Worm (Caenorhabditis elegans): ENCODE measurements around the gene dot-1.4.

Gene dot-1.4

DNA sequence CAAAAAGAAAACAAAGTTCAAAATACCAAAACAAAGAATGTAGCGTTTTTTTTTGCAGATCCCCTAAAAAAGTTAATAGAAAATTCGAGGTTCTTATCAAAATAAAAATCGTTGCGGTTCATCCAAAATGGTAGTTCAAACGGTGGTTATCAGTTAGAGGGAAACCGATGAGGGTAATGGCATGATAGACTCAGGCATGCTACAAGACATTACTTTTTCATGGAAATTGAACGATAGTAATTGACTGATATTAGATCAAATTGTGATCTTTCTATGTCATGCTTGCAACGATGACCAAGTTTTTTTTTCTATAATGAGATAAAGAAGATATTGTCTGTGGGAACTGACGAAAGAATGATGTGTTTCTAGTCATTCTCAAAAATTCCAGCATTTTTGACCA is 33.1 kb upstream of the dot-1.4 start (continued):
- TF ChIP-seq hmg-1.1 (GFP tag; IDR thresholded peaks at IDR 0.05) (no peak), hlh-30 (tag; optimal IDR thresholded peaks at IDR 0.05; ENCODE audit: insufficient read depth) (peak; percentile 15), aha-1 (tag) (peak; percentile 40)

ce11 chrX:11963659-11964058 is 32.2 kb upstream of the dot-1.4 start:
- TF ChIP-seq ceh-20 (GFP tag; IDR thresholded peaks at IDR 0.05) (no peak), aha-1 (tag) (peak; percentile 53)

DNA sequence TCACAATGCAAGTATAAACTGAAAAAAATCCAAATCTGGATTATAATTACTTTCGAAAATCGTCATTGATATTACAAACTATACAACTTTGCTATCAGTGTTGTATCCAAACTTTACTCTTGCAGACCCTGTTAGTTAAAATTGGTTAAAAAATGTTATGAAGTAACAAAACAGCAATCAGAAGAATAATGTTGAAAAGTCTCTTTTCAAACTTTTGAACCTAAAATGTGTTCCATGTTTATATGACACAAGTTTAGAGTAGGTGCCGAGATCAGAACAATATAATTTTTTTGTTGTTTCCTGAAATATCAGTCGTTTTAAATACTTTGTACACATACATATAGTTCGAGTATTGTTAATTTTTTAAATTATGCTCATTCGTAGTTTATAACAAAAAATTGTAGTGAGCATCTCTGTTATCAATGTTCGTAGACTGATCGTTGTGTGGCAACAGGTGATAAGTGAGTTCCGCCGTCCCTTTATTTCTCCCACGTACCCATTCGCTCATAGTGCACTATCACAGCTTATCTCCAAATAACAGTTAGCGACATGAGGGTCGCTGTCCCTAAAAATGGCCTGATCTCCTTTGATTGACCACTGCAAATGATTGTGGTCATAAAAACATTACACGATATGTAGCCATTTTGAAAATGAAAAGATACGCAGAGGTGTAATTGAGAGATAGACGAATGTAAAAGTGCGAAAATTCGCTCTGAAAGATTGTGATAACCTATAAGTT is 30.8 kb upstream of the dot-1.4 start:
- no peak for TF ChIP-seq lin-39 (tag; optimal IDR thresholded peaks at IDR 0.05)
- TF ChIP-seq egl-43 (GFP tag; IDR thresholded peaks at IDR 0.05) = no peak
- TF ChIP-seq Y48G9A.11 (GFP tag; IDR thresholded peaks at IDR 0.05) = no peak
- no peak for TF ChIP-seq F44E2.7 (GFP tag; IDR thresholded peaks at IDR 0.05)
- peak; percentile 93 for TF ChIP-seq aha-1 (tag)
- no peak for TF ChIP-seq dmd-8 (GFP tag; IDR thresholded peaks at IDR 0.05)
- no peak for TF ChIP-seq nhr-237 (tag; optimal IDR thresholded peaks at IDR 0.05)
- no peak for TF ChIP-seq gei-8 (GFP tag; optimal IDR thresholded peaks at IDR 0.05)
- 0 out of 2 replicates have a peak, but pooled peaks have one; percentile 38 for TF ChIP-seq ceh-20 (GFP tag; IDR thresholded peaks at IDR 0.05)
- no peak for TF ChIP-seq lir-3 (tag; optimal IDR thresholded peaks at IDR 0.05)
- no peak for TF ChIP-seq zip-2 (tag; optimal IDR thresholded peaks at IDR 0.05)
- TF ChIP-seq hlh-11 (tag; optimal IDR thresholded peaks at IDR 0.05) = peak; percentile 86
- TF ChIP-seq ceh-62 (tag; optimal IDR thresholded peaks at IDR 0.05) = no peak
- TF ChIP-seq set-16 (GFP tag; IDR thresholded peaks at IDR 0.05) = no peak
- no peak for TF ChIP-seq ces-1 (GFP tag; optimal IDR thresholded peaks at IDR 0.05)
- TF ChIP-seq nhr-102 (tag; optimal IDR thresholded peaks at IDR 0.05) = peak; percentile 63
- TF ChIP-seq snpc-1.2 (GFP tag; IDR thresholded peaks at IDR 0.05) = no peak
- TF ChIP-seq tra-1 (GFP tag; IDR thresholded peaks at IDR 0.05) = peak; percentile 71; the same call in 1 of the 2 replicates
- 0 out of 2 replicates have a peak, but pooled peaks have one; percentile 39 for TF ChIP-seq lin-1 (GFP tag; IDR thresholded peaks at IDR 0.05)
- no peak for TF ChIP-seq zfp-3 (GFP tag; conservative IDR thresholded peaks at IDR 0.05)
- no peak for TF ChIP-seq lin-15B (tag; optimal IDR thresholded peaks at IDR 0.05)
- peak; percentile 75; the same call in 1 of the 2 replicates for TF ChIP-seq nhr-41 (GFP tag; IDR thresholded peaks at IDR 0.05)
- no peak for TF ChIP-seq egl-27 (tag; optimal IDR thresholded peaks at IDR 0.05)
- TF ChIP-seq mep-1 (tag; optimal IDR thresholded peaks at IDR 0.05) = no peak
- TF ChIP-seq Y105C5A.15 (GFP tag; IDR thresholded peaks at IDR 0.05) = no peak
- no peak for TF ChIP-seq mxl-2 (GFP tag; conservative IDR thresholded peaks at IDR 0.05)
- TF ChIP-seq mxl-3 (GFP tag; optimal IDR thresholded peaks at IDR 0.05) = peak; percentile 39
- no peak for TF ChIP-seq F37D6.2 (tag; optimal IDR thresholded peaks at IDR 0.05)
- peak in 1 of 2 experiments; percentile 40 for TF ChIP-seq hif-1 (tag; optimal IDR thresholded peaks at IDR 0.05)
- TF ChIP-seq dmd-9 (GFP tag; IDR thresholded peaks at IDR 0.05) = no peak
- peak; percentile 77 for TF ChIP-seq dve-1 (tag; optimal IDR thresholded peaks at IDR 0.05; ENCODE audit: insufficient read depth)
- no peak for TF ChIP-seq ceh-82 (tag; optimal IDR thresholded peaks at IDR 0.05)
- TF ChIP-seq ctbp-1 (GFP tag; IDR thresholded peaks at IDR 0.05) = no peak
- no peak for TF ChIP-seq skn-1 (tag; optimal IDR thresholded peaks at IDR 0.05)
- TF ChIP-seq tag-97 (GFP tag; IDR thresholded peaks at IDR 0.05) = no peak
- TF ChIP-seq arid-1 (GFP tag; conservative IDR thresholded peaks at IDR 0.05) = no peak
- TF ChIP-seq F49E8.2 (tag; optimal IDR thresholded peaks at IDR 0.05; ENCODE audit: borderline replicate concordance) = no peak
- TF ChIP-seq madf-9 (GFP tag; conservative IDR thresholded peaks at IDR 0.05) = 0 out of 2 replicates have a peak, but pooled peaks have one; percentile 4
- no peak for TF ChIP-seq rbr-2 (tag; optimal IDR thresholded peaks at IDR 0.05)
- no peak for TF ChIP-seq snpc-4 (tag; optimal IDR thresholded peaks at IDR 0.05)
- no peak for TF ChIP-seq unc-39 (tag; optimal IDR thresholded peaks at IDR 0.05)
- TF ChIP-seq vab-7 (GFP tag; IDR thresholded peaks at IDR 0.05) = no peak
- TF ChIP-seq cey-2 (tag; optimal IDR thresholded peaks at IDR 0.05; ENCODE audit: borderline replicate concordance, insufficient read depth) = no peak
- TF ChIP-seq nhr-28 (tag; optimal IDR thresholded peaks at IDR 0.05) = peak; percentile 96
